Fruit fly (Drosophila melanogaster): ENCODE data around the gene jar.

The jar gene

DNA sequence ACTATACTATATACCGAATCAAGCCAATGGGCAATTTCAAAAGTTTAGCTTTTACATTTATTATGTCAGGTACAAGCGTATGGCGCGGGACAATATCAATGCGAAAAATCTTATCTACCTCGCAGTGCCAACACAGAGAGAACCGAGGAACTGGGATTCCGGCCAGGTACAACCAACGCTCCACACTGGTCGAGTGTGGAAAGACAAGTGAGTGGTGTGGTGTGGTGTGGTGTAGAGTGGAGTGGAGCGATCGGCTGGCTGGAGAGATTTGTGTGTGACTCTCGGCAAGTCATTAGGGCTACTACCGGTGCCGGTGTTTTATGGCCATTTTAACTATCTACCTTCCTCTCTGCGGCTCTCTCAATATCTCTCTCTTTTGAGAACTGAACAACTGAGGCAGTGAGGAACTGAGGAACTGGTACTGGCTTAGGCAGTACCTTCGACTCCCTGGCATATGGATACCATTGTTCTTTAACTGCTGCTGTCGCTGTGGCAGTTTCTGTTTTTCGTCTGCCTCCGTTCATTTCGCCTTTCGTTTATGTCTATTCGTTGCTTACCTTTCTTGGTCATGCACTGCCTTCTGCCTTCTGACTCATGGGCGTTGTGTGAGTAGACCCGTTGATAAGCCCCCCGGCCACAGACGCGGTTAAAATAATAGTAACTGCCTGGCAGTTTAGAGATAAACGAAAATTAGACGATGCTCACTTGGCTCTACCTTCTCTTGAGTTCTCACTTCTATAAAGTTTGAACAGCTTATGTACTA lies 11.6 kb downstream of the jar start (continued):
- TF ChIP-seq Ada2b (GFP tag; IDR thresholded peaks at IDR 0.05) (peak; percentile 86), fd96Cb (tag; optimal IDR thresholded peaks at IDR 0.05) (peak; percentile 89), CG3995 (GFP tag; optimal IDR thresholded peaks at IDR 0.05) (peak; percentile 69), tin (GFP tag; optimal IDR thresholded peaks at IDR 0.05) (peak; percentile 89), CG7271 (tag; optimal IDR thresholded peaks at IDR 0.05) (peak; percentile 42), maf-S (GFP tag; optimal IDR thresholded peaks at IDR 0.05) (peak; percentile 92), CG14667 (GFP tag; IDR thresholded peaks at IDR 0.05) (peak; percentile 78), az2 (GFP tag; optimal IDR thresholded peaks at IDR 0.05) (peak; percentile 88), CoRest (tag; optimal IDR thresholded peaks at IDR 0.05) (peak; percentile 89), CG9437 (GFP tag; optimal IDR thresholded peaks at IDR 0.05) (peak; percentile 71), CG3281 (GFP tag; optimal IDR thresholded peaks at IDR 0.05) (peak; percentile 90), CG10979 (tag; optimal IDR thresholded peaks at IDR 0.05) (peak; percentile 91), chn (GFP tag; optimal IDR thresholded peaks at IDR 0.05) (peak; percentile 87), ftz-f1 (GFP tag; optimal IDR thresholded peaks at IDR 0.05) (no peak), MBD-R2 (GFP tag; IDR thresholded peaks at IDR 0.05) (peak; percentile 80), Gsc (GFP tag; IDR thresholded peaks at IDR 0.05) (0 out of 2 replicates have a peak, but pooled peaks have one; percentile 18), CG1603 (tag; optimal IDR thresholded peaks at IDR 0.05) (peak; percentile 94), TFAM (GFP tag; optimal IDR thresholded peaks at IDR 0.05) (peak; percentile 62), aop (GFP tag; IDR thresholded peaks at IDR 0.05) (peak; percentile 49; the same call in 1 of the 2 replicates), CG12155 (GFP tag; optimal IDR thresholded peaks at IDR 0.05) (peak; percentile 91), Bgb (GFP tag; IDR thresholded peaks at IDR 0.05; ENCODE audit: partially characterized antibody) (no peak), br (optimal IDR thresholded peaks at IDR 0.05) (no peak), nau (GFP tag; optimal IDR thresholded peaks at IDR 0.05) (no peak), CG13894 (tag; optimal IDR thresholded peaks at IDR 0.05) (peak; percentile 69), CG12236 (GFP tag; optimal IDR thresholded peaks at IDR 0.05) (peak; percentile 75), ara (GFP tag; IDR thresholded peaks at IDR 0.05) (peak; percentile 92), chif (GFP tag; optimal IDR thresholded peaks at IDR 0.05) (peak; percentile 89 to 91), amos (GFP tag; IDR thresholded peaks at IDR 0.05; ENCODE audit: partially characterized antibody) (no peak), B-H2 (GFP tag; optimal IDR thresholded peaks at IDR 0.05) (no peak), CG9797 (GFP tag; optimal IDR thresholded peaks at IDR 0.05) (no peak), gcm (GFP tag; optimal IDR thresholded peaks at IDR 0.05) (peak; percentile 77), cad (GFP tag; optimal IDR thresholded peaks at IDR 0.05) (peak; percentile 91), CG6689 (GFP tag; IDR thresholded peaks at IDR 0.05) (peak; percentile 88), CG17568 (GFP tag; optimal IDR thresholded peaks at IDR 0.05) (no peak), CG2712 (tag; optimal IDR thresholded peaks at IDR 0.05) (peak; percentile 93), CG8089 (GFP tag; optimal IDR thresholded peaks at IDR 0.05) (peak; percentile 86), CG15514 (GFP tag; optimal IDR thresholded peaks at IDR 0.05) (peak; percentile 97), Lpt (GFP tag; optimal IDR thresholded peaks at IDR 0.05) (no peak), CG4404 (GFP tag; IDR thresholded peaks at IDR 0.05) (peak; percentile 84), Med (GFP tag) (peak; percentile 99), slbo (GFP tag; IDR thresholded peaks at IDR 0.05) (peak; percentile 94), tio (GFP tag; optimal IDR thresholded peaks at IDR 0.05) (peak; percentile 84), CG3726 (GFP tag; IDR thresholded peaks at IDR 0.05) (peak; percentile 80; the same call in 2 of the 3 replicates), CG1024 (GFP tag; IDR thresholded peaks at IDR 0.05) (peak; percentile 73), exex (tag; optimal IDR thresholded peaks at IDR 0.05) (peak; percentile 94), CG4730 (GFP tag; IDR thresholded peaks at IDR 0.05) (peak; percentile 76), gce (GFP tag; IDR thresholded peaks at IDR 0.05) (peak; percentile 85), row (GFP tag; IDR thresholded peaks at IDR 0.05) (peak; percentile 89), dmrt99B (tag; optimal IDR thresholded peaks at IDR 0.05) (peak; percentile 91), CG7745 (tag; optimal IDR thresholded peaks at IDR 0.05) (no peak)

Data from whole organism, embryonic.